Worm (Caenorhabditis elegans) whole organism, L3 larva: ENCODE data around the gene F56D2.3.

Source experiments
- R02D3.7 ChIP-seq: fragments of 150-350 bp; optimal IDR thresholded peaks from 2 replicates; lab custom pipeline; 2014; ENCODE audit warnings: missing biosample characterization, missing genetic modification characterization
- ZK546.5 ChIP-seq: sonication (generic microtip); optimal IDR thresholded peaks from 2 replicates; lab custom pipeline; 2017; ENCODE audit warnings: missing biosample characterization, missing genetic modification characterization
- ama-1 ChIP-seq: fragments of 150-350 bp; optimal IDR thresholded peaks from 2 replicates; lab custom pipeline; 2018
- ceh-16 ChIP-seq: sonication (generic microtip); optimal IDR thresholded peaks from 2 replicates; lab custom pipeline; 2017; ENCODE audit warnings: missing biosample characterization, missing genetic modification characterization
- ceh-28 ChIP-seq: fragments of 150-350 bp; optimal IDR thresholded peaks from 2 replicates; lab custom pipeline; 2014; ENCODE audit warnings: missing biosample characterization, missing genetic modification reagents, missing genetic modification characterization
- ceh-82 ChIP-seq: fragments of 150-350 bp; optimal IDR thresholded peaks from 2 replicates; lab custom pipeline; 2014; ENCODE audit warnings: missing biosample characterization, missing genetic modification characterization
- eor-1 ChIP-seq, 2 experiments: fragments of 150-350 bp; optimal IDR thresholded peaks; 2 replicates each; lab custom pipeline; 2014 to 2018; ENCODE audit warnings: missing biosample characterization in 2 of 2, missing genetic modification characterization in 2 of 2
- hmg-11 ChIP-seq: sonication (generic microtip); optimal IDR thresholded peaks from 2 replicates; lab custom pipeline; 2016; ENCODE audit warnings: missing genetic modification characterization, missing compliant biosample characterization
- lin-39 ChIP-seq: fragments of 150-350 bp; optimal IDR thresholded peaks from 2 replicates; lab custom pipeline; 2018; ENCODE audit warnings: missing biosample characterization, missing genetic modification reagents, missing genetic modification characterization
- mml-1 ChIP-seq: fragments of 150-350 bp; sonication (generic microtip); optimal IDR thresholded peaks from 3 replicates; lab custom pipeline; 2014; ENCODE audit warnings: missing biosample characterization, missing genetic modification characterization
- nfya-1 ChIP-seq: sonication (generic microtip); optimal IDR thresholded peaks from 2 replicates; lab custom pipeline; 2017; ENCODE audit warnings: missing genetic modification characterization, mild to moderate bottlenecking, missing compliant biosample characterization, antibody characterized with exemption, moderate library complexity; ENCODE audit not compliant: insufficient read depth
- nhr-11 ChIP-seq: fragments of 150-350 bp; optimal IDR thresholded peaks from 2 replicates; lab custom pipeline; 2014; ENCODE audit warnings: missing biosample characterization, missing genetic modification characterization
- nhr-12 ChIP-seq: fragments of 150-350 bp; optimal IDR thresholded peaks from 2 replicates; lab custom pipeline; 2014; ENCODE audit warnings: missing biosample characterization, missing genetic modification characterization
- pha-4 ChIP-seq: fragments of 150-350 bp; optimal IDR thresholded peaks from 2 replicates; lab custom pipeline; 2014; ENCODE audit warnings: missing biosample characterization, missing genetic modification reagents, missing genetic modification characterization
- pqm-1 ChIP-seq: fragments of 150-350 bp; optimal IDR thresholded peaks from 2 replicates; lab custom pipeline; 2017; ENCODE audit warnings: missing biosample characterization, missing genetic modification characterization, inconsistent platforms
- sea-2 ChIP-seq: fragments of 150-350 bp; sonication (generic microtip); optimal IDR thresholded peaks from 4 replicates; lab custom pipeline; 2014; ENCODE audit warnings: missing biosample characterization, missing genetic modification reagents, missing genetic modification characterization
- snpc-4 ChIP-seq: fragments of 150-350 bp; optimal IDR thresholded peaks from 2 replicates; lab custom pipeline; 2014; ENCODE audit warnings: missing biosample characterization, missing genetic modification characterization
- ztf-4 ChIP-seq: fragments of 150-350 bp; optimal IDR thresholded peaks from 2 replicates; lab custom pipeline; 2014; ENCODE audit warnings: missing biosample characterization, missing genetic modification characterization

F56D2.3 gene

ce11 chrIII:5634509-5634908 is 49.8 kb downstream of the F56D2.3 start:
- TF ChIP-seq lin-39 (tag; lab: Kevin White, UChicago) (peak; percentile 17), pqm-1 (tag; lab: Kevin White, UChicago) (no peak)

ce11 chrIII:5635179-5635578 is 50.4 kb downstream of the F56D2.3 start, which contains the start of gene ckk-1:
ckk-1 (plus strand) TSS chrIII:5635479.
- no peak for TF ChIP-seq ama-1 (lab: Kevin White, UChicago)
- TF ChIP-seq sea-2 (GFP tag; lab: Kevin White, UChicago): no peak
- TF ChIP-seq ceh-16: no peak
- no peak for TF ChIP-seq eor-1 (tag; optimal IDR thresholded peaks at IDR 0.05; lab: Kevin White, UChicago)
- TF ChIP-seq hmg-11 (tag; lab: Kevin White, UChicago): no peak
- no peak for TF ChIP-seq ztf-4 (tag; lab: Kevin White, UChicago)
- TF ChIP-seq mml-1 (tag; lab: Kevin White, UChicago): no peak
- TF ChIP-seq ceh-28: no peak
- TF ChIP-seq pha-4 (tag; lab: Kevin White, UChicago): no peak
- TF ChIP-seq nhr-11 (tag; lab: Kevin White, UChicago): no peak
- no peak for TF ChIP-seq pqm-1 (tag; lab: Kevin White, UChicago)
- TF ChIP-seq R02D3.7 (tag; lab: Kevin White, UChicago): no peak
- TF ChIP-seq nhr-12 (tag; lab: Kevin White, UChicago): no peak
- no peak for TF ChIP-seq snpc-4
- no peak for TF ChIP-seq ZK546.5 (tag; lab: Kevin White, UChicago)
- TF ChIP-seq nfya-1 (tag; lab: Kevin White, UChicago): no peak
- no peak for TF ChIP-seq ceh-82
